Worm (Caenorhabditis elegans): ENCODE data around the gene T24C4.3.
A peak's percentile ranks its signal among the peaks of the same experiment; 100 is the strongest.

The T24C4.3 gene

ce11 chrIII:872373-872772 is at the start of gene T24C4.3, which contains the start of gene clc-20:
Gene T24C4.3 (minus strand): TSS chrIII:872473.
Gene clc-20 (plus strand): TSS chrIII:872583.
- TF ChIP-seq attf-4 (tag; optimal IDR thresholded peaks at IDR 0.05), result no peak
- TF ChIP-seq aha-1 (tag), result peak; percentile 11

- TF ChIP-seq zip-2 (tag; optimal IDR thresholded peaks at IDR 0.05), result no peak
- TF ChIP-seq aha-1 (tag), result peak; percentile 2
Measured at ce11 chrIII:919322-919721, 47.0 kb upstream of the T24C4.3 start, which contains the start of gene F23H11.7. Gene F23H11.7 (minus strand): TSS chrIII:919422.

DNA sequence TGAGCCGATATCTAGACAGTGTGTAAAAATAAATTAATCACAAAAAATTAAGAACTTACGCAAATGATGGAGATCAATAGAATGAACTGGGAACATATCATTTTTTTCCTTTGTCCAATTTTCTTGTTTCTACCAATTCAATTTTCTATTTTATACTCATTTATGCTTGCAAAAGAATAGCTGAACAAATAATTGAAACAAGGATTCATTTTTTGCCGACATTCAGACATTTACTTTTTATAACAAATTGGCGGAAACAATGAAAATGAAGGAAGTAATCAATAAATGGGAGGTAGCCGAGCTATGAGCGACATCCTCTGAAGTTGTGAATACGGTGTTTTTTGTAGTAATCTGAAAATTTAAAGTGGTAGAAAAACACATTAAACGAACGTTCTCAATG is 44.6 kb upstream of the T24C4.3 start, which contains the start of gene idpp-13:
idpp-13 (minus strand) TSS at position 101 of the 400 bp plus-strand sequence.
- TF ChIP-seq hlh-30 (tag; optimal IDR thresholded peaks at IDR 0.05; ENCODE audit: insufficient read depth) (no peak), hif-1 (tag; optimal IDR thresholded peaks at IDR 0.05) (no peak), lim-7 (GFP tag; IDR thresholded peaks at IDR 0.05) (no peak), daf-16 (GFP tag; optimal IDR thresholded peaks at IDR 0.05) (no peak), daf-16 (tag; optimal IDR thresholded peaks at IDR 0.05) (no peak), Y5F2A.4 (GFP tag; optimal IDR thresholded peaks at IDR 0.05) (no peak), skn-1 (tag; optimal IDR thresholded peaks at IDR 0.05) (no peak), gei-8 (GFP tag; optimal IDR thresholded peaks at IDR 0.05) (no peak), lsy-2 (tag; optimal IDR thresholded peaks at IDR 0.05) (no peak), T26A8.4 (GFP tag; IDR thresholded peaks at IDR 0.05) (no peak), ZK546.5 (tag; optimal IDR thresholded peaks at IDR 0.05) (no peak), nhr-102 (tag; optimal IDR thresholded peaks at IDR 0.05) (no peak)

ce11 chrIII:910540-911311 is 38.5 kb upstream of the T24C4.3 start, which contains the start of the genes F23H11.5 and bra-2:
Gene F23H11.5 (minus strand): TSS chrIII:910590.
Gene bra-2 (plus strand): TSS chrIII:911261.
- TF ChIP-seq hlh-30 (tag; optimal IDR thresholded peaks at IDR 0.05; ENCODE audit: insufficient read depth) (peak; percentile 1), ama-1 (optimal IDR thresholded peaks at IDR 0.05) (peak; percentile 24), daf-19 (GFP tag; conservative IDR thresholded peaks at IDR 0.05) (no peak), zip-2 (tag; optimal IDR thresholded peaks at IDR 0.05) (no peak), pha-4 (GFP tag; IDR thresholded peaks at IDR 0.05) (no peak), pha-4 (tag; optimal IDR thresholded peaks at IDR 0.05) (peak; percentile 43), dpl-1 (GFP tag; optimal IDR thresholded peaks at IDR 0.05) (peak; percentile 5), T20F7.1 (GFP tag; optimal IDR thresholded peaks at IDR 0.05) (peak; percentile 95), skn-1 (tag; optimal IDR thresholded peaks at IDR 0.05) (no peak), mes-2 (tag; optimal IDR thresholded peaks at IDR 0.05; ENCODE audit: poor library complexity, severe bottlenecking) (peak; percentile 60), nhr-6 (tag; optimal IDR thresholded peaks at IDR 0.05) (peak; percentile 41)

DNA sequence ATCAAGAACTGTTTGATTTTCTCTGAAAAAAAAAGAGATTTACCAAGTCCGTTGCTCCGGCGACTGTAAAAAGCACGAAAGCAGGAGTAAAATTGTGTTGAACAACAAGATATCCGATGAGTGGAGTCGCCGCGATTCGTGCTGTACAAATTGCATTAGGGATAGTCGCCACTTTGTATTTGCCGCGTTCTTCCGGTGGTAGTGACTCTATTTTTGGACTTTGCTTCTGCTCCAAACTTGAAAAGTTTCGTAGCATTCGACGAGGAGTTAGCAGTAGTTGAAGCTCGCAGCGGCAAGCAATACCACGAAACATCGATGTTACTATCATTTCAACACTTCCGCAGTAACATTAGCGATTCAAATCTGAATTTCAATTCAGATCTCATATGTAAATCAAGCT is 37.3 kb upstream of the T24C4.3 start, which contains the start of gene crls-1:
crls-1 (minus strand) TSS at position 363 of the 400 bp plus-strand sequence.
- TF ChIP-seq ama-1 (optimal IDR thresholded peaks at IDR 0.05) (peak; percentile 81), egl-43 (GFP tag; IDR thresholded peaks at IDR 0.05) (no peak), skn-1 (tag; optimal IDR thresholded peaks at IDR 0.05) (no peak), mdt-29 (GFP tag; IDR thresholded peaks at IDR 0.05) (no peak), F37D6.2 (tag; optimal IDR thresholded peaks at IDR 0.05) (no peak), nhr-102 (tag; optimal IDR thresholded peaks at IDR 0.05) (no peak), arid-1 (GFP tag; conservative IDR thresholded peaks at IDR 0.05) (0 out of 2 replicates have a peak, but pooled peaks have one; percentile 6), F44E2.7 (GFP tag; IDR thresholded peaks at IDR 0.05) (no peak), vab-7 (GFP tag; IDR thresholded peaks at IDR 0.05) (no peak), pqm-1 (tag; optimal IDR thresholded peaks at IDR 0.05) (no peak), ctbp-1 (GFP tag; IDR thresholded peaks at IDR 0.05) (no peak), nhr-41 (GFP tag; IDR thresholded peaks at IDR 0.05) (no peak), lim-7 (GFP tag; IDR thresholded peaks at IDR 0.05) (no peak), D1046.2 (GFP tag; IDR thresholded peaks at IDR 0.05) (no peak), php-3 (GFP tag; IDR thresholded peaks at IDR 0.05) (no peak), Y48G9A.11 (GFP tag; IDR thresholded peaks at IDR 0.05) (0 out of 2 replicates have a peak, but pooled peaks have one; percentile 44), R02D3.7 (tag; optimal IDR thresholded peaks at IDR 0.05) (no peak), jun-1 (tag; optimal IDR thresholded peaks at IDR 0.05) (no peak), ceh-20 (GFP tag; IDR thresholded peaks at IDR 0.05) (no peak), hlh-30 (tag; optimal IDR thresholded peaks at IDR 0.05; ENCODE audit: insufficient read depth) (no peak), F49E8.2 (tag; optimal IDR thresholded peaks at IDR 0.05; ENCODE audit: borderline replicate concordance) (no peak), lin-38 (GFP tag; IDR thresholded peaks at IDR 0.05) (peak; percentile 30; the same call in 1 of the 2 replicates), lin-15B (tag; optimal IDR thresholded peaks at IDR 0.05) (no peak), hif-1 (tag; optimal IDR thresholded peaks at IDR 0.05) (no peak), T20F7.1 (GFP tag; optimal IDR thresholded peaks at IDR 0.05) (peak; percentile 20), unc-39 (tag; optimal IDR thresholded peaks at IDR 0.05) (no peak)
